Worm (Caenorhabditis elegans) whole organism, young adult: ENCODE measurements around the gene tax-6.

Source experiments
- C06A6.2 ChIP-seq: fragments of 200-800 bp; sonication (Bioruptor generic); conservative IDR thresholded peaks from 2 replicates; pipeline ENCODE4 v1.3.6; 2022; ENCODE audit warnings: missing genetic modification characterization, missing compliant biosample characterization
- F57C9.4 ChIP-seq: sonication (generic microtip); optimal IDR thresholded peaks from 2 replicates; lab custom pipeline; 2017; ENCODE audit warnings: mild to moderate bottlenecking, missing genetic modification characterization, missing compliant biosample characterization
- sptf-2 ChIP-seq: fragments of 200-800 bp; sonication (Bioruptor generic); optimal IDR thresholded peaks from 2 replicates; lab custom pipeline; 2018; ENCODE audit warnings: mild to moderate bottlenecking, missing genetic modification characterization, missing compliant biosample characterization

ce11 chrIV:10489409-10489808 lies 12.0 kb downstream of the tax-6 start:
- TF ChIP-seq sptf-2 (GFP tag; lab: Kevin White, UChicago) (no peak), C06A6.2 (no peak), F57C9.4 (tag; lab: Kevin White, UChicago) (no peak)
